Fruit fly (Drosophila melanogaster) whole organism, pupa: ENCODE data around the gene Sec16.

Experiments
- CG10348 ChIP-seq: fragments of 200-800 bp; sonication (Bioruptor generic); IDR thresholded peaks from 2 replicates; pipeline ENCODE4 v1.3.6; 2022; ENCODE audit warnings: missing biosample characterization, missing genetic modification characterization
- CG12605 ChIP-seq: fragments of 200-800 bp; sonication (Bioruptor generic); IDR thresholded peaks from 2 replicates; pipeline ENCODE4 v1.3.6; 2022; ENCODE audit warnings: missing biosample characterization, missing genetic modification characterization
- CG13204 ChIP-seq: fragments of 200-800 bp; sonication (Bioruptor generic); optimal IDR thresholded peaks from 2 replicates; lab custom pipeline; 2018; ENCODE audit warnings: missing biosample characterization, mild to moderate bottlenecking, missing genetic modification characterization, moderate library complexity
- CG14655 ChIP-seq: fragments of 200-800 bp; sonication (Bioruptor generic); optimal IDR thresholded peaks from 3 replicates; lab custom pipeline; 2017; ENCODE audit warnings: mild to moderate bottlenecking, missing biosample characterization, missing genetic modification reagents, missing genetic modification characterization
- CG15710 ChIP-seq: fragments of 200-800 bp; sonication (Bioruptor generic); optimal IDR thresholded peaks from 2 replicates; lab custom pipeline; 2018; ENCODE audit warnings: missing biosample characterization, mild to moderate bottlenecking, missing genetic modification characterization, moderate library complexity
- CG17806 ChIP-seq: fragments of 200-800 bp; sonication (Bioruptor generic); optimal IDR thresholded peaks from 2 replicates; lab custom pipeline; 2018; ENCODE audit warnings: missing biosample characterization, mild to moderate bottlenecking, missing genetic modification characterization, moderate library complexity
- CG32121 ChIP-seq: fragments of 200-800 bp; sonication (Bioruptor generic); IDR thresholded peaks from 2 replicates; pipeline ENCODE4 v1.3.6; 2022; ENCODE audit warnings: missing biosample characterization, missing genetic modification characterization
- CG34367 ChIP-seq: fragments of 200-800 bp; sonication (Bioruptor generic); optimal IDR thresholded peaks from 2 replicates; lab custom pipeline; 2018; ENCODE audit warnings: missing biosample characterization, mild to moderate bottlenecking, missing genetic modification characterization
- CG4496 ChIP-seq: fragments of 200-800 bp; sonication (Bioruptor generic); IDR thresholded peaks from 3 replicates; pipeline ENCODE4 v1.3.6; 2022; ENCODE audit warnings: missing biosample characterization, missing genetic modification characterization
- CG8159 ChIP-seq: fragments of 200-800 bp; sonication (Bioruptor generic); optimal IDR thresholded peaks from 3 replicates; lab custom pipeline; 2018; ENCODE audit warnings: missing biosample characterization, mild to moderate bottlenecking, missing genetic modification characterization, moderate library complexity
- CG8301 ChIP-seq: fragments of 200-800 bp; sonication (Bioruptor generic); optimal IDR thresholded peaks from 2 replicates; lab custom pipeline; 2018; ENCODE audit warnings: missing biosample characterization, mild to moderate bottlenecking, missing genetic modification characterization
- CG9948 ChIP-seq: fragments of 200-800 bp; sonication (Bioruptor generic); optimal IDR thresholded peaks from 2 replicates; lab custom pipeline; 2018; ENCODE audit warnings: missing biosample characterization, mild to moderate bottlenecking, missing genetic modification characterization, moderate library complexity
- D1 ChIP-seq: fragments of 200-800 bp; sonication (Bioruptor generic); optimal IDR thresholded peaks from 2 replicates; lab custom pipeline; 2018; ENCODE audit warnings: missing biosample characterization, mild to moderate bottlenecking, missing genetic modification characterization, moderate library complexity
- EcR ChIP-seq: fragments of 200-800 bp; sonication (Bioruptor generic); optimal IDR thresholded peaks from 3 replicates; lab custom pipeline; 2019; ENCODE audit warnings: missing biosample characterization, missing genetic modification characterization, mild to moderate bottlenecking, moderate library complexity, missing genetic modification reagents
- Ets98B ChIP-seq: fragments of 200-800 bp; sonication (Bioruptor generic); IDR thresholded peaks from 2 replicates; pipeline ENCODE4 v1.3.6; 2022; ENCODE audit warnings: missing biosample characterization, missing genetic modification characterization
- Pif1A ChIP-seq: fragments of 200-800 bp; sonication (Bioruptor generic); optimal IDR thresholded peaks from 3 replicates; lab custom pipeline; 2016; ENCODE audit warnings: missing biosample characterization, missing genetic modification characterization
- Pif1B ChIP-seq: fragments of 200-800 bp; sonication (Bioruptor generic); optimal IDR thresholded peaks from 3 replicates; lab custom pipeline; 2016; ENCODE audit warnings: missing biosample characterization, missing genetic modification characterization
- Snoo ChIP-seq: fragments of 200-800 bp; sonication (Bioruptor generic); optimal IDR thresholded peaks from 3 replicates; lab custom pipeline; 2017; ENCODE audit warnings: missing biosample characterization, mild to moderate bottlenecking, missing genetic modification characterization, inconsistent platforms
- fd96Ca ChIP-seq: fragments of 200-800 bp; sonication (Bioruptor generic); IDR thresholded peaks from 3 replicates; pipeline ENCODE4 v1.3.6; 2022; ENCODE audit warnings: missing biosample characterization, missing genetic modification characterization
- gl ChIP-seq: fragments of 200-800 bp; sonication (Bioruptor generic); optimal IDR thresholded peaks from 2 replicates; lab custom pipeline; 2018; ENCODE audit warnings: missing biosample characterization, mild to moderate bottlenecking, missing genetic modification characterization
- rn ChIP-seq: fragments of 200-800 bp; sonication (Bioruptor generic); IDR thresholded peaks from 2 replicates; pipeline ENCODE4 v1.3.6; 2022; ENCODE audit warnings: missing biosample characterization, missing genetic modification characterization

Gene Sec16

dm6 chrX:12623992-12624391, 28.1 kb downstream of the Sec16 start, which contains the start of gene CG15728:
Gene CG15728 (plus strand): TSS chrX:12624292.
- no peak for TF ChIP-seq Pif1B (GFP tag; lab: Kevin White, UChicago)
- no peak for TF ChIP-seq gl
- TF ChIP-seq CG15710 (tag; lab: Kevin White, UChicago) = no peak
- no peak for TF ChIP-seq CG17806 (tag; lab: Kevin White, UChicago)

DNA sequence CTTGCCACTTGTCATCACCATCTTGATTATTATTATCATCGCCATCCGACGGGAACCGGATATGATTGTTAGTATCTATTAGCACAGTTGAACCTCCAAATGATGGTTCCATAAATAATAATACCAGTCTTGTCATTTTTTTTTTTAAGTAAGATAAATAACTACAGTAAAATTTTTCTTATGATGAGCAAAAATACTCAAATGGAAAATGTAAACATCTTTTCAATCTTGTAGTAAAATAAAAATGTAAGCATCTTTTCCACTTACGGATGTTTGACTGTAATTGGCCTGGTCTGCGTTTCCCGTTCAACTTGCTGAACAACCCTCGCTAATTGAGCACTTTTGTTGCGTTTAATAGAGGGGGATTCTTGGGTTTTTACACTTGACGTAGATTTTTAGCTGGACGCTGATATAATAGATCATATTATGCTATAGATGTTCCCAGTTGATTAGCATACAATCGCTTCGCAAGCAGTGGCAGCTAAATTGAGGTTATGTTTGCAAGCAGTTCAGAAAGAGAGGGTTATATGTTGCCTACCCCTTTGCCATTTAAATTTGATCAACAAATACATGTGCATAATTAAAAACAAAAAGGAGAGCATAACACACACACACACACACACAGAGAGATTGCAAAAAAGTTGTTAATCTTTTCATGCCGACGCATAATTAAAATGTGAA, 29.9 kb downstream of the Sec16 start:
- TF ChIP-seq CG8159 (tag; lab: Kevin White, UChicago) (no peak), CG14655 (GFP tag; lab: Kevin White, UChicago) (no peak), Pif1B (GFP tag; lab: Kevin White, UChicago) (no peak), Ets98B (GFP tag; lab: Robert Waterston, UW) (no peak), CG34367 (tag; lab: Kevin White, UChicago) (no peak), gl (no peak), CG4496 (GFP tag; lab: Robert Waterston, UW) (no peak), rn (GFP tag; lab: Robert Waterston, UW) (no peak), CG17806 (tag; lab: Kevin White, UChicago) (no peak), Snoo (no peak), CG10348 (GFP tag; lab: Robert Waterston, UW) (no peak), CG8301 (no peak), CG9948 (tag; lab: Kevin White, UChicago) (no peak), CG15710 (tag; lab: Kevin White, UChicago) (no peak), EcR (GFP tag; lab: Kevin White, UChicago) (no peak), Pif1A (no peak), D1 (tag; lab: Kevin White, UChicago) (no peak)

DNA sequence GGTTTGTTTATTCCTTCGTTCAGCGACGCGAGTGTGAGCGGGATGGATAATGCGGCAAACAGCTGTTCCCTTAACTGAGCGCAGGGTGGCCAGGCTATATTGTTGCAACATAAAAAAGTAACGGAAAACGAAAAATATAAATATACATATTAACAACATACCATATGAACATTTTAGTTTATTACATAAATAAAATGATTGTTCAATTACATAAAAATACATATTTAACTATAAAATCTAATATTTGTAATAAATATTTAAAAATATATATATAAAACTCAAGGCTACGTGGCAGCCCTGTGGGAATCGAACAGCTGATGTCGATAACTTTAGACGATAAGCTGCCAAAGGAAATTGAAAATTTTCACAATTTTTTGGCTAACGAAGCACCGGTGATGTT, 33.7 kb downstream of the Sec16 start, which contains the start of the genes Aven and CG2540:
Gene Aven, minus strand, starts transcription at position 77 of the 400 bp plus-strand sequence.
Gene CG2540, plus strand, starts transcription at position 315 of the 400 bp plus-strand sequence.
- TF ChIP-seq CG32121 (GFP tag; lab: Robert Waterston, UW) = no peak; the same call in 1 of the 2 replicates
- peak; percentile 4 for TF ChIP-seq D1 (tag; lab: Kevin White, UChicago)
- TF ChIP-seq CG9948 (tag; lab: Kevin White, UChicago) = peak; percentile 74
- no peak for TF ChIP-seq EcR (GFP tag; lab: Kevin White, UChicago)
- TF ChIP-seq CG13204 (GFP tag; lab: Kevin White, UChicago) = peak; percentile 4
- TF ChIP-seq CG34367 (tag; lab: Kevin White, UChicago) = peak; percentile 58
- TF ChIP-seq rn (GFP tag; lab: Robert Waterston, UW) = no peak
- peak; percentile 82 for TF ChIP-seq CG14655 (GFP tag; lab: Kevin White, UChicago)
- peak; percentile 69 for TF ChIP-seq CG17806 (tag; lab: Kevin White, UChicago)
- peak; percentile 80 for TF ChIP-seq CG15710 (tag; lab: Kevin White, UChicago)
- no peak; the same call in 1 of the 2 replicates for TF ChIP-seq Ets98B (GFP tag; lab: Robert Waterston, UW)
- TF ChIP-seq CG8301 = peak; percentile 67
- TF ChIP-seq CG4496 (GFP tag; lab: Robert Waterston, UW) = peak; percentile 44; the same call in 1 of the 3 replicates
- no peak for TF ChIP-seq Pif1A
- peak; percentile 66; the same call in 2 of the 3 replicates for TF ChIP-seq fd96Ca (GFP tag; lab: Robert Waterston, UW)
- peak; percentile 43; the same call in 1 of the 2 replicates for TF ChIP-seq CG12605
- peak; percentile 6 for TF ChIP-seq gl
- peak; percentile 82 for TF ChIP-seq CG8159 (tag; lab: Kevin White, UChicago)
- peak; percentile 66 for TF ChIP-seq Pif1B (GFP tag; lab: Kevin White, UChicago)
- no peak for TF ChIP-seq CG10348 (GFP tag; lab: Robert Waterston, UW)
- peak; percentile 75 for TF ChIP-seq Snoo

DNA sequence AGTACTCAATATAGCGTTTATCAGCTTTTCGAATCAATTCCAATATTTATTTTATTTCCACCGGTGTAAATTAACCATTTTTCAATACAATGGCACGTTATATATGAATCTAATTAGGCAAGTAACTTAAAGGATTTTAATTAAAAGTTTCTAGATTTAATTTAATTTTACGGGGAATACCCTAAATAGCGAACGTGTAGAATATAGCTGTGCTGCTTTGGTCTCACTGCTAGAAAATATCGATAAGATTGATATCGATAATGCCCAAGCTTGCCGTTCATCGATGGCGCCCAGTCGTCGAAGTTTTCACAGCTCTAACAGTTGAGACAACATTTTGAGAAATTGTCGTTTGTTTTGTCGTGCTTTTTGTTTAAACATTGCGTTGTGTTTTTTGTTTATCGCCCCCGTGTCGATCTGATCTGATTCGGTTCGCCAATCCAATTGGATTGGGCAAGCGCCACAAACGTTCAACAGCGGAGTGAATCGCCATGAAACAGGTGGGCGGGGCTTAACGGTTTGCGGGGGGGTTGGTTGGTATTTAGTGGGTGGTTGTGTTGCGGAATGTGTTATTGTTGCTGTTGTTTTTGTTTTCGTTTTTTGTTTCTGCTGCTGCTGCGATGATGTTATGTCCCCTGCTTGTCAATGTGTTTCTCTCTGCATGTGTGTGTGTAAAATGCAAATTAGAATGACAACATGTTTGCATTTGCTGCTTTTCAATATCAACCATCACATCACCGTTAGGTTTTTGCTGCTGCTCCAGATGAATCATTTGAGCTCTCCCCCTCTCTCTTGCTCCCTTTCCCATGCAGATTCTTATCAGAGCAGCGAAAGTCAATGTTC, 35.7 kb downstream of the Sec16 start, which contains the start of gene Tomosyn:
Gene Tomosyn, plus strand, starts transcription at position 289 of the 840 bp plus-strand sequence.
- TF ChIP-seq Pif1B (GFP tag; lab: Kevin White, UChicago) = no peak
- TF ChIP-seq CG13204 (GFP tag; lab: Kevin White, UChicago) = no peak
- TF ChIP-seq CG8301 = no peak
- no peak; the same call in 1 of the 2 replicates for TF ChIP-seq CG12605
- TF ChIP-seq CG32121 (GFP tag; lab: Robert Waterston, UW) = no peak
- no peak for TF ChIP-seq CG4496 (GFP tag; lab: Robert Waterston, UW)
- TF ChIP-seq CG34367 (tag; lab: Kevin White, UChicago) = no peak
- TF ChIP-seq CG14655 (GFP tag; lab: Kevin White, UChicago) = no peak
- TF ChIP-seq CG8159 (tag; lab: Kevin White, UChicago) = no peak
- peak; percentile 35 for TF ChIP-seq EcR (GFP tag; lab: Kevin White, UChicago)
- TF ChIP-seq D1 (tag; lab: Kevin White, UChicago) = no peak
- TF ChIP-seq Ets98B (GFP tag; lab: Robert Waterston, UW) = 0 out of 2 replicates have a peak, but pooled peaks have one; percentile 14
- TF ChIP-seq CG9948 (tag; lab: Kevin White, UChicago) = no peak
- TF ChIP-seq Pif1A = no peak
- TF ChIP-seq rn (GFP tag; lab: Robert Waterston, UW) = no peak
- no peak for TF ChIP-seq CG10348 (GFP tag; lab: Robert Waterston, UW)
- no peak for TF ChIP-seq fd96Ca (GFP tag; lab: Robert Waterston, UW)
- no peak for TF ChIP-seq Snoo
- TF ChIP-seq CG17806 (tag; lab: Kevin White, UChicago) = no peak
- TF ChIP-seq CG15710 (tag; lab: Kevin White, UChicago) = peak; percentile 23
- no peak for TF ChIP-seq gl

DNA sequence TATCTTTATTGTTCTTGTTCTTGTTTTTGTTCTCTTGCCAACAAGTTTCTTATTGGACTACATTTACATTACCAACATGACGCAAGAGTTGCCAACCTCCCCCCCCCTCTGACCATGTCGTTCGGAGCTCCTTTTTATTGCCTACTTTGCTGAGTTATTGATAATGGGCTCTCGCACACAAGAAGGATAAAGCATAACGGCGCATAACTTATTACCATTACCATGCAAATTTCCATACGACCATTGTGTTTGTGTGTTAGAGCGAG, 36.2 kb downstream of the Sec16 start:
- TF ChIP-seq CG34367 (tag; lab: Kevin White, UChicago) (no peak), Ets98B (GFP tag; lab: Robert Waterston, UW) (no peak), D1 (tag; lab: Kevin White, UChicago) (no peak), CG8159 (tag; lab: Kevin White, UChicago) (no peak), Pif1B (GFP tag; lab: Kevin White, UChicago) (no peak), gl (no peak), EcR (GFP tag; lab: Kevin White, UChicago) (no peak), CG12605 (no peak), CG13204 (GFP tag; lab: Kevin White, UChicago) (no peak), CG8301 (no peak), CG9948 (tag; lab: Kevin White, UChicago) (no peak), CG17806 (tag; lab: Kevin White, UChicago) (no peak), Snoo (no peak), CG32121 (GFP tag; lab: Robert Waterston, UW) (no peak), CG14655 (GFP tag; lab: Kevin White, UChicago) (no peak)
